Fruit fly (Drosophila melanogaster) whole organism, embryonic: ENCODE results near the gene ZnT77C.
A peak's percentile ranks its signal among the peaks of the same experiment; 100 is the strongest.

Source experiments
- Bdp1 ChIP-seq: fragments of 200-800 bp; sonication (Bioruptor generic); optimal IDR thresholded peaks from 3 replicates; lab custom pipeline; 2016; ENCODE audit warnings: missing biosample characterization, missing genetic modification characterization
- Bgb ChIP-seq: fragments of 200-800 bp; sonication (Bioruptor generic); IDR thresholded peaks from 2 replicates; pipeline ENCODE4 v1.3.6; 2022; ENCODE audit warnings: missing biosample characterization, missing genetic modification characterization; ENCODE audit not compliant: partially characterized antibody
- CG10267 ChIP-seq: fragments of 200-800 bp; sonication (Bioruptor generic); optimal IDR thresholded peaks from 2 replicates; lab custom pipeline; 2018; ENCODE audit warnings: missing biosample characterization, mild to moderate bottlenecking, missing genetic modification characterization, moderate library complexity
- CG10654 ChIP-seq: fragments of 200-800 bp; sonication (Bioruptor generic); optimal IDR thresholded peaks from 2 replicates; lab custom pipeline; 2016; ENCODE audit warnings: missing biosample characterization, missing genetic modification characterization
- CG11723 ChIP-seq: fragments of 200-800 bp; sonication (Bioruptor generic); optimal IDR thresholded peaks from 2 replicates; lab custom pipeline; 2017; ENCODE audit warnings: missing biosample characterization, mild to moderate bottlenecking, missing genetic modification characterization
- CG12659 ChIP-seq: fragments of 200-800 bp; sonication (Bioruptor generic); optimal IDR thresholded peaks from 3 replicates; lab custom pipeline; 2017; ENCODE audit warnings: mild to moderate bottlenecking, missing biosample characterization, missing genetic modification reagents, missing genetic modification characterization
- CG12942 ChIP-seq: fragments of 200-800 bp; sonication (Bioruptor generic); optimal IDR thresholded peaks from 3 replicates; lab custom pipeline; 2016; ENCODE audit warnings: missing biosample characterization, missing genetic modification characterization
- CG14667 ChIP-seq: fragments of 200-800 bp; sonication (Bioruptor generic); IDR thresholded peaks from 2 replicates; pipeline ENCODE4 v1.3.6; 2022; ENCODE audit warnings: missing biosample characterization, missing genetic modification characterization
- CG1647 ChIP-seq: fragments of 200-800 bp; sonication (Bioruptor generic); optimal IDR thresholded peaks from 3 replicates; lab custom pipeline; 2016; ENCODE audit warnings: missing biosample characterization, missing genetic modification characterization
- CG18262 ChIP-seq: fragments of 200-800 bp; optimal IDR thresholded peaks from 3 replicates; lab custom pipeline; 2019; ENCODE audit warnings: missing biosample characterization, mild to moderate bottlenecking, missing genetic modification characterization, moderate library complexity
- CG2199 ChIP-seq: fragments of 200-800 bp; sonication (Bioruptor generic); IDR thresholded peaks from 3 replicates; pipeline ENCODE4 v1.3.6; 2022; ENCODE audit warnings: missing biosample characterization, missing genetic modification characterization
- CG2712 ChIP-seq: fragments of 200-800 bp; optimal IDR thresholded peaks from 3 replicates; lab custom pipeline; 2019; ENCODE audit warnings: missing biosample characterization, mild to moderate bottlenecking, missing genetic modification characterization, moderate library complexity
- CG30020 ChIP-seq: fragments of 200-800 bp; optimal IDR thresholded peaks from 2 replicates; lab custom pipeline; 2019; ENCODE audit warnings: missing biosample characterization, mild to moderate bottlenecking, missing genetic modification characterization, moderate library complexity
- CG30403 ChIP-seq: fragments of 200-800 bp; sonication (Bioruptor generic); optimal IDR thresholded peaks from 3 replicates; lab custom pipeline; 2016; ENCODE audit warnings: missing biosample characterization, missing genetic modification characterization
- CG34224 ChIP-seq: fragments of 200-800 bp; sonication (Bioruptor generic); IDR thresholded peaks from 3 replicates; pipeline ENCODE4 v1.3.6; 2022; ENCODE audit warnings: missing biosample characterization, missing genetic modification characterization; ENCODE audit not compliant: partially characterized antibody
- CG34422 ChIP-seq: fragments of 200-800 bp; sonication (Bioruptor generic); IDR thresholded peaks from 3 replicates; pipeline ENCODE4 v1.3.6; 2022; ENCODE audit warnings: missing biosample characterization, missing genetic modification characterization
- CG3847 ChIP-seq: fragments of 200-800 bp; sonication (Bioruptor generic); IDR thresholded peaks from 2 replicates; pipeline ENCODE4 v1.3.6; 2022; ENCODE audit warnings: missing biosample characterization, missing genetic modification characterization
- CG3995 ChIP-seq: fragments of 200-800 bp; sonication (Bioruptor generic); optimal IDR thresholded peaks from 3 replicates; lab custom pipeline; 2016; ENCODE audit warnings: missing biosample characterization, missing genetic modification characterization
- CG5245 ChIP-seq: fragments of 200-800 bp; sonication (Bioruptor generic); optimal IDR thresholded peaks from 3 replicates; lab custom pipeline; 2016; ENCODE audit warnings: missing biosample characterization, missing genetic modification characterization
- CG6654 ChIP-seq: fragments of 200-800 bp; sonication (Bioruptor generic); optimal IDR thresholded peaks from 2 replicates; lab custom pipeline; 2017; ENCODE audit warnings: missing biosample characterization, mild to moderate bottlenecking, missing genetic modification characterization
- CG8281 ChIP-seq: fragments of 200-800 bp; sonication (Bioruptor generic); optimal IDR thresholded peaks from 2 replicates; lab custom pipeline; 2018; ENCODE audit warnings: missing biosample characterization, mild to moderate bottlenecking, missing genetic modification characterization, moderate library complexity
- Dad ChIP-seq: fragments of 200-800 bp; sonication (Bioruptor generic); optimal IDR thresholded peaks from 3 replicates; lab custom pipeline; 2016; ENCODE audit warnings: missing biosample characterization, missing genetic modification characterization
- Fer3 ChIP-seq: fragments of 200-800 bp; sonication (Bioruptor generic); optimal IDR thresholded peaks from 2 replicates; lab custom pipeline; 2018; ENCODE audit warnings: missing biosample characterization, mild to moderate bottlenecking, missing genetic modification characterization, moderate library complexity
- Gsc ChIP-seq: fragments of 200-800 bp; sonication (Bioruptor generic); IDR thresholded peaks from 2 replicates; pipeline ENCODE4 v1.3.6; 2022; ENCODE audit warnings: missing biosample characterization, missing genetic modification characterization
- HmgZ ChIP-seq: fragments of 200-800 bp; sonication (Bioruptor generic); optimal IDR thresholded peaks from 2 replicates; lab custom pipeline; 2018; ENCODE audit warnings: missing biosample characterization, mild to moderate bottlenecking, missing genetic modification characterization
- Hr78 ChIP-seq, 2 experiments: fragments of 200-800 bp in 1 of 2; fragments of >200 bp in 1 of 2; sonication (Bioruptor generic) in 1 of 2; optimal IDR thresholded peaks; 2 replicates each; lab custom pipeline; 2017 to 2019; ENCODE audit warnings: missing biosample characterization in 2 of 2, missing genetic modification characterization in 2 of 2, mild to moderate bottlenecking in 1 of 2, moderate library complexity in 1 of 2
- MESR4 ChIP-seq: fragments of 200-800 bp; sonication (Bioruptor generic); optimal IDR thresholded peaks from 2 replicates; lab custom pipeline; 2018; ENCODE audit warnings: missing biosample characterization, mild to moderate bottlenecking, missing genetic modification characterization, moderate library complexity
- Med ChIP-seq: fragments of 200-800 bp; sonication (Bioruptor generic); peaks from one replicate; lab custom pipeline; 2016; ENCODE audit warnings: missing biosample characterization, missing genetic modification characterization, mild to moderate bottlenecking, inconsistent platforms, moderate library complexity
- Rfx ChIP-seq: fragments of 200-800 bp; sonication (Bioruptor generic); IDR thresholded peaks from 2 replicates; pipeline ENCODE4 v1.3.6; 2022; ENCODE audit warnings: missing biosample characterization, missing genetic modification characterization
- Spps ChIP-seq: fragments of 200-800 bp; sonication (Bioruptor generic); optimal IDR thresholded peaks from 2 replicates; lab custom pipeline; 2018; ENCODE audit warnings: missing biosample characterization, mild to moderate bottlenecking, missing genetic modification characterization
- Xbp1 ChIP-seq: fragments of 200-800 bp; sonication (Bioruptor generic); optimal IDR thresholded peaks from 3 replicates; lab custom pipeline; 2016; ENCODE audit warnings: missing biosample characterization, mild to moderate bottlenecking, missing genetic modification characterization
- Xrp1 ChIP-seq: fragments of 200-800 bp; sonication (Bioruptor generic); IDR thresholded peaks from 2 replicates; pipeline ENCODE4 v1.3.6; 2022; ENCODE audit warnings: missing biosample characterization, missing genetic modification characterization
- ase ChIP-seq: fragments of 200-800 bp; sonication (Bioruptor generic); IDR thresholded peaks from 3 replicates; pipeline ENCODE4 v1.3.6; 2022; ENCODE audit warnings: missing biosample characterization, missing genetic modification characterization
- chm ChIP-seq: fragments of 200-800 bp; sonication (Bioruptor generic); IDR thresholded peaks from 2 replicates; pipeline ENCODE4 v1.3.6; 2022; ENCODE audit warnings: missing biosample characterization, missing genetic modification characterization
- esg ChIP-seq: fragments of 200-800 bp; sonication (Bioruptor generic); conservative IDR thresholded peaks from 2 replicates; pipeline ENCODE4 v1.3.6; 2022; ENCODE audit warnings: missing biosample characterization, missing genetic modification characterization
- gem ChIP-seq: fragments of 200-800 bp; sonication (Bioruptor generic); optimal IDR thresholded peaks from 2 replicates; lab custom pipeline; 2019; ENCODE audit warnings: missing biosample characterization, mild to moderate bottlenecking, missing genetic modification characterization, moderate library complexity
- jigr1 ChIP-seq: fragments of 200-800 bp; sonication (Bioruptor generic); IDR thresholded peaks from 3 replicates; pipeline ENCODE4 v1.3.6; 2022; ENCODE audit warnings: missing biosample characterization, missing genetic modification characterization
- kay ChIP-seq: fragments of 200-800 bp; sonication (Bioruptor generic); optimal IDR thresholded peaks from 2 replicates; lab custom pipeline; 2016; ENCODE audit warnings: missing biosample characterization, missing genetic modification characterization
- lab ChIP-seq: fragments of 200-800 bp; sonication (Bioruptor generic); optimal IDR thresholded peaks from 3 replicates; lab custom pipeline; 2017; ENCODE audit warnings: missing biosample characterization, missing genetic modification characterization, mild to moderate bottlenecking, moderate library complexity, missing genetic modification reagents
- prd ChIP-seq, 3 experiments: fragments of >200 bp in 2 of 3; fragments of 200-800 bp in 1 of 3; sonication (Bioruptor generic) in 1 of 3; optimal IDR thresholded peaks in 2 of 3; IDR thresholded peaks in 1 of 3; 2 replicates in 2 of 3; 3 replicates in 1 of 3; pipeline versions ENCODE4 v1.3.6 to Lab custom; 2017 to 2022; ENCODE audit warnings: missing biosample characterization in 1 of 3, missing genetic modification characterization in 1 of 3
- psq ChIP-seq: fragments of 200-800 bp; sonication (Bioruptor generic); optimal IDR thresholded peaks from 2 replicates; lab custom pipeline; 2017; ENCODE audit warnings: missing biosample characterization, missing genetic modification characterization
- rib ChIP-seq: fragments of 200-800 bp; sonication (Bioruptor generic); IDR thresholded peaks from 2 replicates; pipeline ENCODE4 v1.3.6; 2022; ENCODE audit warnings: missing biosample characterization, missing genetic modification characterization
- row ChIP-seq: fragments of 200-800 bp; sonication (Bioruptor generic); IDR thresholded peaks from 3 replicates; pipeline ENCODE4 v1.3.6; 2022; ENCODE audit warnings: missing biosample characterization, missing genetic modification characterization
- sc ChIP-seq, 3 experiments: fragments of >200 bp in 2 of 3; fragments of 200-800 bp in 1 of 3; sonication (Bioruptor generic) in 1 of 3; optimal IDR thresholded peaks; 2 replicates in 2 of 3; 3 replicates in 1 of 3; lab custom pipeline; 2017; ENCODE audit warnings: mild to moderate bottlenecking in 1 of 3, missing biosample characterization in 1 of 3, missing genetic modification characterization in 1 of 3, missing genetic modification reagents in 1 of 3
- sens-2 ChIP-seq: fragments of 200-800 bp; sonication (Bioruptor generic); IDR thresholded peaks from 2 replicates; pipeline ENCODE4 v1.3.6; 2022; ENCODE audit warnings: missing biosample characterization, missing genetic modification characterization
- trh ChIP-seq: fragments of 200-800 bp; sonication (Bioruptor generic); optimal IDR thresholded peaks from 2 replicates; lab custom pipeline; 2016; ENCODE audit warnings: missing biosample characterization, missing genetic modification characterization
- unc-4 ChIP-seq: fragments of 200-800 bp; sonication (Bioruptor generic); IDR thresholded peaks from 2 replicates; pipeline ENCODE4 v1.3.6; 2022; ENCODE audit warnings: missing biosample characterization, missing genetic modification characterization; ENCODE audit not compliant: partially characterized antibody

Gene ZnT77C

DNA sequence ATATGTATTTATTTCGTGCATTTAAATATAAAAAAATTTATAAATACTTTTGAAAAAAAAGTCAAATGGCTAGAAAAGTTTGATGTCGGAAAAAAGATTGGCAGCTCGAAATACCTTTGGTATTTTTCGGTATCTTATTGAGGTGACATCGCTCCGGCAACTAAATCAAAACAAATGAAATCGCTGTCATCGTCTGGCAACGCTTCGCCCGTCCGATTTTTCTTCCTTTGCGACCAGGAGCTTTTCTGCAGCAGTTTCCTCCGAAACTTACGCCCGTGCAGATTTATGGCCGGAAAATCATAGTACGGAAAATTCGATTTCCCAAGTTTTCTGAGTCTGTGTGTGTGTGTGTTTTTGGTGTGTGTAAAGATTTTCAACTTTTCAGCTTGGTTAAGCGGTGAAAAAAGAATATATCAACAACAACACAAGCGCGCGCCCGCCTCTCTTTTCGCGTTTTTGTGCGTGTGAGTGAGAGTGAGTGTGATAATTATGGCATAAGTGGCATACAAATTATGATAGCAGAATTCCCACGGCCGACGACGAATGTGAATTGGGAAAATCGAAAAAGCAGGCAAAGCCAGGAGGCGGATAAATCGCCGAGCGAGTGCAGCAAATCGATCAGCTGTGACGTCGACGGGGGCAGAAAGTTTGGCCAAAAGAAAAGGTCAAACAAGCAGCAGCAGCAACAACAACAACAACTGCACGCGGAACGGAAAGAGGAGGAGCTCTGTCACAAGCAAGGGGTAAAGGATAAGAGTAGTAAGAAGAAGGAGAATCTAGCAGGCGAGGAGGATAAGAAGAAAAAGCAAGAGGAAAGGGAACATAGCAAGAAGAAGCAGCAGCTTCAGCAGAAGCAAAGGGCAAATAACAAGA is 2.6 kb upstream of the ZnT77C start, which contains the start of gene CG32425 (continued):
- TF ChIP-seq Dad (no peak), CG3995 (GFP tag; lab: Kevin White, UChicago) (peak; percentile 42), CG5245 (no peak), CG1647 (GFP tag; lab: Kevin White, UChicago) (no peak), CG6654 (GFP tag; lab: Kevin White, UChicago) (no peak), gem (tag; lab: Kevin White, UChicago) (peak; percentile 48), sens-2 (GFP tag; lab: Robert Waterston, UW) (no peak), trh (GFP tag; lab: Kevin White, UChicago) (no peak), psq (GFP tag; lab: Kevin White, UChicago) (no peak), HmgZ (peak; percentile 15), CG34224 (0 out of 3 replicates have a peak, but pooled peaks have one; percentile 16), CG8281 (peak; percentile 3), CG2199 (GFP tag; lab: Robert Waterston, UW) (no peak), CG10654 (peak; percentile 8), CG12659 (peak; percentile 55), CG11723 (GFP tag; lab: Kevin White, UChicago) (no peak), CG14667 (GFP tag; lab: Robert Waterston, UW) (no peak), CG34422 (GFP tag; lab: Robert Waterston, UW) (peak; percentile 55; the same call in 2 of the 3 replicates), CG2712 (tag; lab: Kevin White, UChicago) (peak; percentile 23), esg (no peak), CG3847 (GFP tag; lab: Robert Waterston, UW) (peak; percentile 23; the same call in 1 of the 2 replicates), Bdp1 (GFP tag; lab: Kevin White, UChicago) (no peak), MESR4 (peak; percentile 23), CG30403 (GFP tag; lab: Kevin White, UChicago) (peak; percentile 33), CG18262 (tag; lab: Kevin White, UChicago) (peak; percentile 17), Bgb (peak; percentile 22; the same call in 1 of the 2 replicates), kay (GFP tag; lab: Kevin White, UChicago) (no peak), Rfx (peak; percentile 36; the same call in 1 of the 2 replicates), sc (optimal IDR thresholded peaks at IDR 0.05; lab: Kevin White, UChicago) (no peak), sc (GFP tag; optimal IDR thresholded peaks at IDR 0.05; lab: Kevin White, UChicago) (no peak), CG10267 (tag; lab: Kevin White, UChicago) (peak; percentile 33), CG12942 (GFP tag; lab: Kevin White, UChicago) (no peak), chm (no peak), Gsc (GFP tag; lab: Robert Waterston, UW) (no peak), rib (GFP tag; lab: Robert Waterston, UW) (no peak), lab (GFP tag; lab: Kevin White, UChicago) (peak; percentile 39), Spps (tag; lab: Kevin White, UChicago) (no peak), ase (GFP tag; lab: Robert Waterston, UW) (0 out of 3 replicates have a peak, but pooled peaks have one; percentile 12), jigr1 (GFP tag; lab: Robert Waterston, UW) (no peak), Xrp1 (GFP tag; lab: Robert Waterston, UW) (peak; percentile 14; the same call in 1 of the 2 replicates), unc-4 (GFP tag; lab: Robert Waterston, UW) (peak; percentile 27; the same call in 1 of the 2 replicates), Xbp1 (peak; percentile 1), Med (GFP tag; lab: Kevin White, UChicago) (peak; percentile 41), Hr78 (GFP tag; optimal IDR thresholded peaks at IDR 0.05; lab: Kevin White, UChicago) (peak in 1 of 2 experiments; percentile 63), Fer3 (tag; lab: Kevin White, UChicago) (peak; percentile 33), CG30020 (tag; lab: Kevin White, UChicago) (peak; percentile 14), row (GFP tag; lab: Robert Waterston, UW) (peak; percentile 68), prd (optimal IDR thresholded peaks at IDR 0.05; lab: Kevin White, UChicago) (no peak), prd (GFP tag; IDR thresholded peaks at IDR 0.05; lab: Robert Waterston, UW) (no peak)
